Fruit fly (Drosophila melanogaster) whole organism, pupa: ENCODE measurements around the gene Gabat.
A peak's percentile ranks its signal among the peaks of the same experiment; 100 is the strongest.

Experiments
- CG10348 ChIP-seq: fragments of 200-800 bp; sonication (Bioruptor generic); IDR thresholded peaks from 2 replicates; pipeline ENCODE4 v1.3.6; 2022; ENCODE audit warnings: missing biosample characterization, missing genetic modification characterization
- CG12605 ChIP-seq: fragments of 200-800 bp; sonication (Bioruptor generic); IDR thresholded peaks from 2 replicates; pipeline ENCODE4 v1.3.6; 2022; ENCODE audit warnings: missing biosample characterization, missing genetic modification characterization
- CG13204 ChIP-seq: fragments of 200-800 bp; sonication (Bioruptor generic); optimal IDR thresholded peaks from 2 replicates; lab custom pipeline; 2018; ENCODE audit warnings: missing biosample characterization, mild to moderate bottlenecking, missing genetic modification characterization, moderate library complexity
- CG14655 ChIP-seq: fragments of 200-800 bp; sonication (Bioruptor generic); optimal IDR thresholded peaks from 3 replicates; lab custom pipeline; 2017; ENCODE audit warnings: mild to moderate bottlenecking, missing biosample characterization, missing genetic modification reagents, missing genetic modification characterization
- CG15710 ChIP-seq: fragments of 200-800 bp; sonication (Bioruptor generic); optimal IDR thresholded peaks from 2 replicates; lab custom pipeline; 2018; ENCODE audit warnings: missing biosample characterization, mild to moderate bottlenecking, missing genetic modification characterization, moderate library complexity
- CG17806 ChIP-seq: fragments of 200-800 bp; sonication (Bioruptor generic); optimal IDR thresholded peaks from 2 replicates; lab custom pipeline; 2018; ENCODE audit warnings: missing biosample characterization, mild to moderate bottlenecking, missing genetic modification characterization, moderate library complexity
- CG32121 ChIP-seq: fragments of 200-800 bp; sonication (Bioruptor generic); IDR thresholded peaks from 2 replicates; pipeline ENCODE4 v1.3.6; 2022; ENCODE audit warnings: missing biosample characterization, missing genetic modification characterization
- CG34367 ChIP-seq: fragments of 200-800 bp; sonication (Bioruptor generic); optimal IDR thresholded peaks from 2 replicates; lab custom pipeline; 2018; ENCODE audit warnings: missing biosample characterization, mild to moderate bottlenecking, missing genetic modification characterization
- CG4496 ChIP-seq: fragments of 200-800 bp; sonication (Bioruptor generic); IDR thresholded peaks from 3 replicates; pipeline ENCODE4 v1.3.6; 2022; ENCODE audit warnings: missing biosample characterization, missing genetic modification characterization
- CG8159 ChIP-seq: fragments of 200-800 bp; sonication (Bioruptor generic); optimal IDR thresholded peaks from 3 replicates; lab custom pipeline; 2018; ENCODE audit warnings: missing biosample characterization, mild to moderate bottlenecking, missing genetic modification characterization, moderate library complexity
- CG8301 ChIP-seq: fragments of 200-800 bp; sonication (Bioruptor generic); optimal IDR thresholded peaks from 2 replicates; lab custom pipeline; 2018; ENCODE audit warnings: missing biosample characterization, mild to moderate bottlenecking, missing genetic modification characterization
- CG9948 ChIP-seq: fragments of 200-800 bp; sonication (Bioruptor generic); optimal IDR thresholded peaks from 2 replicates; lab custom pipeline; 2018; ENCODE audit warnings: missing biosample characterization, mild to moderate bottlenecking, missing genetic modification characterization, moderate library complexity
- D1 ChIP-seq: fragments of 200-800 bp; sonication (Bioruptor generic); optimal IDR thresholded peaks from 2 replicates; lab custom pipeline; 2018; ENCODE audit warnings: missing biosample characterization, mild to moderate bottlenecking, missing genetic modification characterization, moderate library complexity
- EcR ChIP-seq: fragments of 200-800 bp; sonication (Bioruptor generic); optimal IDR thresholded peaks from 3 replicates; lab custom pipeline; 2019; ENCODE audit warnings: missing biosample characterization, missing genetic modification characterization, mild to moderate bottlenecking, moderate library complexity, missing genetic modification reagents
- Ets98B ChIP-seq: fragments of 200-800 bp; sonication (Bioruptor generic); IDR thresholded peaks from 2 replicates; pipeline ENCODE4 v1.3.6; 2022; ENCODE audit warnings: missing biosample characterization, missing genetic modification characterization
- Pif1A ChIP-seq: fragments of 200-800 bp; sonication (Bioruptor generic); optimal IDR thresholded peaks from 3 replicates; lab custom pipeline; 2016; ENCODE audit warnings: missing biosample characterization, missing genetic modification characterization
- Pif1B ChIP-seq: fragments of 200-800 bp; sonication (Bioruptor generic); optimal IDR thresholded peaks from 3 replicates; lab custom pipeline; 2016; ENCODE audit warnings: missing biosample characterization, missing genetic modification characterization
- Snoo ChIP-seq: fragments of 200-800 bp; sonication (Bioruptor generic); optimal IDR thresholded peaks from 3 replicates; lab custom pipeline; 2017; ENCODE audit warnings: missing biosample characterization, mild to moderate bottlenecking, missing genetic modification characterization, inconsistent platforms
- fd96Ca ChIP-seq: fragments of 200-800 bp; sonication (Bioruptor generic); IDR thresholded peaks from 3 replicates; pipeline ENCODE4 v1.3.6; 2022; ENCODE audit warnings: missing biosample characterization, missing genetic modification characterization
- gl ChIP-seq: fragments of 200-800 bp; sonication (Bioruptor generic); optimal IDR thresholded peaks from 2 replicates; lab custom pipeline; 2018; ENCODE audit warnings: missing biosample characterization, mild to moderate bottlenecking, missing genetic modification characterization
- rn ChIP-seq: fragments of 200-800 bp; sonication (Bioruptor generic); IDR thresholded peaks from 2 replicates; pipeline ENCODE4 v1.3.6; 2022; ENCODE audit warnings: missing biosample characterization, missing genetic modification characterization

Gabat gene

dm6 chr3L:20005033-20005782, 4.7 kb upstream of the Gabat start, which contains the start of gene kug:
Gene kug (plus strand): TSS chr3L:20005301.
- TF ChIP-seq CG9948 (tag; lab: Kevin White, UChicago) (no peak), EcR (peak; percentile 42)

- TF ChIP-seq CG14655 (GFP tag; lab: Kevin White, UChicago) (no peak), gl (tag; lab: Kevin White, UChicago) (no peak), fd96Ca (no peak), CG4496 (GFP tag; lab: Robert Waterston, UW) (no peak; the same call in 2 of the 3 replicates), EcR (no peak), Pif1A (GFP tag; lab: Kevin White, UChicago) (no peak), CG10348 (GFP tag; lab: Robert Waterston, UW) (no peak), CG9948 (tag; lab: Kevin White, UChicago) (no peak), CG12605 (GFP tag; lab: Robert Waterston, UW) (no peak), Ets98B (GFP tag; lab: Robert Waterston, UW) (no peak), Snoo (tag; lab: Kevin White, UChicago) (no peak), CG15710 (tag; lab: Kevin White, UChicago) (no peak), CG8301 (tag; lab: Kevin White, UChicago) (no peak), CG32121 (GFP tag; lab: Robert Waterston, UW) (no peak), CG17806 (no peak), CG8159 (tag; lab: Kevin White, UChicago) (no peak), CG34367 (tag; lab: Kevin White, UChicago) (no peak), D1 (tag; lab: Kevin White, UChicago) (no peak)
These were observed 4.0 kb upstream of the Gabat start for dm6 chr3L:20004442-20004869.

dm6 chr3L:20003235-20003493, 2.7 kb upstream of the Gabat start:
- TF ChIP-seq CG4496 (GFP tag; lab: Robert Waterston, UW) (0 out of 3 replicates have a peak, but pooled peaks have one; percentile 4), gl (tag; lab: Kevin White, UChicago) (no peak)

dm6 chr3L:20002482-20003234, 2.2 kb upstream of the Gabat start, which contains the start of gene CG7668:
Gene CG7668 (plus strand): TSS chr3L:20002736.
- TF ChIP-seq EcR (no peak), fd96Ca (no peak), CG32121 (GFP tag; lab: Robert Waterston, UW) (peak; percentile 90), Pif1A (GFP tag; lab: Kevin White, UChicago) (peak; percentile 89), CG12605 (GFP tag; lab: Robert Waterston, UW) (peak; percentile 89), Ets98B (GFP tag; lab: Robert Waterston, UW) (peak; percentile 93), Pif1B (GFP tag; lab: Kevin White, UChicago) (peak; percentile 80), gl (tag; lab: Kevin White, UChicago) (peak; percentile 83), CG10348 (GFP tag; lab: Robert Waterston, UW) (0 out of 2 replicates have a peak, but pooled peaks have one; percentile 20), CG17806 (peak; percentile 92), CG13204 (GFP tag; lab: Kevin White, UChicago) (no peak), Snoo (tag; lab: Kevin White, UChicago) (peak; percentile 91), CG8159 (tag; lab: Kevin White, UChicago) (peak; percentile 92), CG8301 (tag; lab: Kevin White, UChicago) (peak; percentile 87), CG4496 (GFP tag; lab: Robert Waterston, UW) (peak; percentile 96), CG15710 (tag; lab: Kevin White, UChicago) (peak; percentile 92), rn (GFP tag; lab: Robert Waterston, UW) (no peak; the same call in 1 of the 2 replicates), CG9948 (tag; lab: Kevin White, UChicago) (peak; percentile 86), CG34367 (tag; lab: Kevin White, UChicago) (peak; percentile 83), CG14655 (GFP tag; lab: Kevin White, UChicago) (peak; percentile 89), D1 (tag; lab: Kevin White, UChicago) (peak; percentile 81)

- TF ChIP-seq D1 (tag; lab: Kevin White, UChicago): no peak
- TF ChIP-seq CG32121 (GFP tag; lab: Robert Waterston, UW): no peak
- no peak for TF ChIP-seq CG10348 (GFP tag; lab: Robert Waterston, UW)
- no peak for TF ChIP-seq rn (GFP tag; lab: Robert Waterston, UW)
- TF ChIP-seq Pif1A (GFP tag; lab: Kevin White, UChicago): no peak
- TF ChIP-seq CG4496 (GFP tag; lab: Robert Waterston, UW): no peak
- TF ChIP-seq CG13204 (GFP tag; lab: Kevin White, UChicago): no peak
- TF ChIP-seq CG12605 (GFP tag; lab: Robert Waterston, UW): no peak
- TF ChIP-seq CG15710 (tag; lab: Kevin White, UChicago): no peak
- no peak for TF ChIP-seq CG14655 (GFP tag; lab: Kevin White, UChicago)
- no peak for TF ChIP-seq CG8301 (tag; lab: Kevin White, UChicago)
- TF ChIP-seq CG9948 (tag; lab: Kevin White, UChicago): no peak
- no peak for TF ChIP-seq Ets98B (GFP tag; lab: Robert Waterston, UW)
- no peak for TF ChIP-seq CG8159 (tag; lab: Kevin White, UChicago)
- no peak for TF ChIP-seq CG34367 (tag; lab: Kevin White, UChicago)
- TF ChIP-seq Pif1B (GFP tag; lab: Kevin White, UChicago): no peak
- no peak for TF ChIP-seq CG17806
- no peak for TF ChIP-seq gl (tag; lab: Kevin White, UChicago)
- no peak for TF ChIP-seq Snoo (tag; lab: Kevin White, UChicago)
These were observed 573 bp upstream of the Gabat start for dm6 chr3L:20000878-20001640.
